Fruit fly (Drosophila melanogaster): Measurements from ENCODE around the gene CG34015.
A peak's percentile ranks its signal among the peaks of the same experiment; 100 is the strongest.

CG34015 gene

dm6 chrX:16448252-16449191, at the start of gene CG34015, which contains the start of gene eIF4H1:
CG34015 (minus strand) TSS chrX:16448302.
eIF4H1 (plus strand) TSS chrX:16448665.
- TF ChIP-seq noc (tag; optimal IDR thresholded peaks at IDR 0.05), result no peak

- TF ChIP-seq noc (tag; optimal IDR thresholded peaks at IDR 0.05), result no peak
Observed at dm6 chrX:16484533-16484932, 36.4 kb upstream of the CG34015 start.

DNA sequence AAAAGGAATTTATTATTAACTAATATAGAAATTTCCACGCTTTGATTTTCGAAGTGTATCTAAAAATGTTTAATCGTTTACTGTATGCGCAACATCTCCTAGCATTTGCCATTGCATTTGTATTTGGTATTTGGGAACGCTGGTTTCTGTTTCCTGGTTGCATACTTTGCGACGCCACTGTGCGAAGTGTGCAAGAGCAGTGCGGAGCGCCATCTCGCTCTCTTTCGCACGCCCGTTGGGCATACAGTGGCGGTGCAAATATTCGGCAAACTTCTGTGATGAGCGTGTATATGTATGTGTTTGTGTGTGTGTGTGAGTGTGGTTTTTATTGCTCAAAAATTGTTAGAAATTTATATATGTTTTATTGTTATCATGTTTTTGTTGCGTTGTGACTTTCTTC, 10.4 kb upstream of the CG34015 start:
- no peak for TF ChIP-seq noc (tag; optimal IDR thresholded peaks at IDR 0.05)

DNA sequence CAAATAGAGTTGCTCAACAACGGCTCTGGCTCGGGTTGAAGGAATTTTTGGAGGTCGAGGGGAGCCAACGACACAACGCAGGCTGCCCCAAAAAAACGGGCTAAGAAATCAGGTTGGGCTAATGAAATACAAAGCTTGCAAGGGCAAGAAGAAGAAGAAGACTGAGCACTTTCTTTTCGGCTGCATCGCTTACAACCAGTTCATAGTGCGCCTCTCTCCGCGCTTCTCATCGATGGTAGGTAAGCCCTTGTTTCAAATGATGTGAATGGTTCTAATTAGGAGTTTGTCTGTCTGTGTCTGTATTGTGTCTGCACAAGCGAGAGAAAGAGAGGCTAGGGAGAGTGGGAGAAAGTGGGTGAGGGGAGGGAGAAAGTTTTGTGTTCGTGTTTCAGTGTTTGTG, 8.5 kb upstream of the CG34015 start:
- TF ChIP-seq noc (tag; optimal IDR thresholded peaks at IDR 0.05), result no peak

- no peak for TF ChIP-seq noc (tag; optimal IDR thresholded peaks at IDR 0.05)
Observed at dm6 chrX:16449316-16449715, 1.2 kb upstream of the CG34015 start.

- no peak for TF ChIP-seq noc (tag; optimal IDR thresholded peaks at IDR 0.05)
Observed at dm6 chrX:16446769-16447168, 1.3 kb downstream of the CG34015 start, which contains the start of gene eIF2alpha. eIF2alpha (minus strand) TSS chrX:16446993.

DNA sequence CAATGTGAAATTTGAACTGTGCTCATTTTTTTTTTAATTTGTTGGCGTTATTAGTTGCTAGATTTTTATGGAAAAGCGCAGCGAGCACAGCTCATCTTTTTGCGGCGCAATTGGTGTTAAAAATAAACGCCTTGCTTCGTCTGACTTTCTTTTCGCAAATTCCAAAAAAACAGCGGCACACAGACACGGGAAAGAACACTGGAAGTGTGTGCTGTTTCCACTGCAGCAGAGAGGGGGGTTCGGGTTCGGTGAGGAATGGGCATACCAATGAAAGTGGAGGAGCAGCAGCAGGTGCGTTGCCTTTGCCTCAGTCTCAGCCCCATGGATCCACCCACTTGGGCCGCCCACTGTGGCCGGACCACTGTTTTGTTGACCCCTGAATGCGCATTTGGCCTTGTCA, 5.7 kb downstream of the CG34015 start:
- TF ChIP-seq noc (tag; optimal IDR thresholded peaks at IDR 0.05), result no peak

DNA sequence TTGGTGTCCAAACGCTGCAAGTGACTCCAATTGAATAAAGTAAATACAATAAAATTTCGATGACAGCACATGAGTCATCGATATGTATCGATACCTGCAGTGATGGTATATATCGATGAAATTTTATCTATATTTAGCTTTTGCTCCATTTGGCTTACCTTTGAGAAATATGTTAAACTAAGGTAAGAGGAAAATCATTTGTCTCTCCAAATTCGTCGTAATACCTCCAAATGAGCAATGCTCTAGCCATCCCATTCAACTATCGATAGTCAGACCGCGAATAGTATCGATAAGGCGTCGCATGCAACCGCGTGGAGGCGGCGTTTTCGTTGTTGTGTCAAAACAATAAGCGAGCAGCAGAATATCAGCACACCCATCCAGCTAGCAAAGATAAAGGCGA, 6.9 kb downstream of the CG34015 start, which contains the start of the genes Cdc50 and rngo:
Gene Cdc50 (minus strand): TSS at position 52 of the 400 bp plus-strand sequence.
Gene rngo (plus strand): TSS at position 189 of the 400 bp plus-strand sequence.
- peak; percentile 39 for TF ChIP-seq noc (tag; optimal IDR thresholded peaks at IDR 0.05)

DNA sequence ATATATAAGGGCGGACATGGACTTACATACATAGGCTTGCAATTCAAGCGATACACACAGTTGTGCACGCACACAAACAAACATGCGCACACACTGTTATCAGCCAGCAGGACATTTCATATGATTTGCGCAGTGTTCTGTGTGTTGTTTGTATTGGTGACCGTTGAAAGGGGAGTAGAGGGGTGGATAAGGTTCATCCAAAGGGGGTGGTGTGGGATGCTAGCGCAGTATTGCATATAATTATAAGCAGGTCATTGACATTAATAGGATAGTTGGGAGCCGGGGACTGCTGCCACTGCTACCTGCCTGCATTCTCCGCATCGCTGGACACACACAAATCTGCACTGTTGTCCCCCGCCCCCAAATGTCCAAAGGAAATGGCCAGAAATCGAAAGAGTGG, 19.6 kb downstream of the CG34015 start:
- TF ChIP-seq noc (tag; optimal IDR thresholded peaks at IDR 0.05), result no peak

- no peak for TF ChIP-seq noc (tag; optimal IDR thresholded peaks at IDR 0.05)
Observed at dm6 chrX:16427786-16428400, 20.2 kb downstream of the CG34015 start.

dm6 chrX:16426478-16427052, 21.5 kb downstream of the CG34015 start:
- no peak for TF ChIP-seq noc (tag; optimal IDR thresholded peaks at IDR 0.05)

DNA sequence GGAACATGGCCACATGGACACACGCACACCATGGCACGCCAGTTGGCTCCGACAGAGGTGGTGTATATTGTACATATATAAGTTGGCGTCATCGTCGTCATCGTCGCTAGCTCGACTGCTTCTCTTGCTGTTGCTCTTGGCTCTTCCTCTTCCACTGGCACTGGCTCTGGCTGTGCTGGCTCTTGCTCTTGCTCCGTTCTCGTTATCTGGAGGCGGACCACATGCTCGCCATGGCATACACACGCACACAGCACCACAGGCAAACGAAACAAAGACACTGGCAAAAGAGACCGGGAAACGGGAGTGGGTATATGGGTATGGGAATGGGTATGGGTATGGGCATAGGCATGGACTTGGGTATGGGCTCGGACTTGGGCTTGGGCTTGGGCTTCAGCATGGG, 23.0 kb downstream of the CG34015 start:
- no peak for TF ChIP-seq noc (tag; optimal IDR thresholded peaks at IDR 0.05)

DNA sequence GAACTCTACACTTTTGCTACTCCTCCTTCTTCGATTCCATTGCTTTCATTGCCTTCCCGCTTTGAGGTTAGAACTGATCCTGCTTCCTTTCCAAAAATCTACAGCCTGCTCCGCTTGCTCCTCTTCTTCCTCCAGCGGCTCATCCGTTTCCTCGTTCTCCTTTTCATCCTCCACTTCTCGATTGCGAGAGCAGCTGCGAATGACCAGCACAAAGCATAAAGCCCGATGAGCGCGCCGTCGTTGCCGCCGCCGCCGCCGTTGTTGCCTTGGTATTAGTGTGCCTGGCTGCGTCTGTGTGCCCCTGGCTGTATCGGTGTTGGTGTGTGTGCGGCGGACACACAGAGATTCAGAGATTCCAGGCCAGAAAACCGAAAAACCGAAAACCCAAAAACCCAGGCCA, 23.8 kb downstream of the CG34015 start:
- TF ChIP-seq noc (tag; optimal IDR thresholded peaks at IDR 0.05), result no peak

dm6 chrX:16423125-16423509, 25.0 kb downstream of the CG34015 start:
- TF ChIP-seq noc (tag; optimal IDR thresholded peaks at IDR 0.05), result no peak

dm6 chrX:16422466-16423124, 25.5 kb downstream of the CG34015 start, which contains the start of gene hang:
hang (plus strand) TSS chrX:16422831.
- TF ChIP-seq noc (tag; optimal IDR thresholded peaks at IDR 0.05), result peak; percentile 53

DNA sequence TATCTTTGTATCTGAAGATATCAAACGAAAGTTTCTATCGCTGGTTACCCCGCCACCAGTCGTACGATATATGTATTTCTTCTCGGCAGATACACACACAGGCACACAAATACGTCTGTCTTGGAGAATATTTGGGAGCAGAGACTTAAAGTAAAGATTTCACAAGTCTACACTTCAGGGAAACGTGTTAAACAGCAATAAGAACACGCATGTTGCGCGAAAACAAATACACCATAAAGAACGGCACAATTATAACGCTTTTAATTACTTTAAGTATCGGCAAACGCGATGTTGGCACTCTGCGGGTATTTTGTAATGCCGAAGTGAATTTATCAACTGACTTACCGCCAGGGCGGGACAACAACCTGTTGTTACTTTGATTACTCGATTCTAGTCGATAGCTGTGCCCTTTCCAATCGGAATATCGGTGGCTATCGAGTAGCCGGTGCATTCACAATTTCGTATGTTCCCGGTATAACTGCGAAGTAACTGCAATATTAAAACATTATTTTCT, 26.1 kb downstream of the CG34015 start, which contains the start of gene AnxB11:
Gene AnxB11 (minus strand): TSS at position 367 of the 514 bp plus-strand sequence.
- TF ChIP-seq noc (tag; optimal IDR thresholded peaks at IDR 0.05), result no peak
